Worm (Caenorhabditis elegans) whole organism, L4/young adult: ENCODE results near the gene srz-62.

Experiments
- dao-5 ChIP-seq: sonication (generic microtip); optimal IDR thresholded peaks from 2 replicates; lab custom pipeline; 2016; ENCODE audit warnings: missing genotype, missing genetic modification characterization, moderate library complexity, missing compliant biosample characterization
- him-1 ChIP-seq: sonication (generic microtip); optimal IDR thresholded peaks from 2 replicates; lab custom pipeline; 2016; ENCODE audit warnings: missing genotype, missing genetic modification reagents, missing genetic modification characterization, missing compliant biosample characterization

DNA sequence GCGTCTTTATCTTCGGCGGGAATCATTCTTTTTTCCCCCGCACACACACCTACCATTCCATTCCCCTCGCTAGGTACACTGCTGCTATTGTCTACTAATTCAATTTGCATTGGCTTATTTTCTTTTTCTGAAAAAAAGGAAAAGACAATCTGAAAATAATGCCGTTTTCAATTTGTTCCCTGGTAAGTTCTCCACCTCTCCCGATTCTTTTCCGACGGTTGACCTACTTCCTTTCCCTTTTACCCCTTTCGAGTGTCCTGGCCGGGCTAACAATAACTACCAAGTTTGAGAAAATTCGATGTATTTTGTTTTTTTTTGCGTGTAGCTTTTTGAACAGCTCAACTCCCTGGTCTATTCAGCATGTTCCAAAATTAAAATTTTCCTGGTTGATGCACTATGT lies 33.1 kb upstream of the srz-62 start, which contains the start of gene F37C4.4:
- TF ChIP-seq him-1 (tag; lab: Kevin White, UChicago) (no peak), dao-5 (tag; lab: Kevin White, UChicago) (no peak)
